Worm (Caenorhabditis elegans) whole organism, L2 larva: Measurements from ENCODE around the gene B0416.7.

ENCODE experiments used
- C34F6.9 ChIP-seq: fragments of 150-350 bp; optimal IDR thresholded peaks from 2 replicates; lab custom pipeline; 2014; ENCODE audit warnings: missing biosample characterization, missing genetic modification characterization
- F13H6.1 ChIP-seq: sonication (generic microtip); optimal IDR thresholded peaks from 2 replicates; lab custom pipeline; 2016; ENCODE audit warnings: missing genetic modification characterization, missing compliant biosample characterization
- R02D3.7 ChIP-seq: fragments of 150-350 bp; optimal IDR thresholded peaks from 2 replicates; lab custom pipeline; 2014; ENCODE audit warnings: missing biosample characterization, missing genetic modification characterization
- Y55F3AM.14 ChIP-seq: fragments of 200-800 bp; sonication (Bioruptor generic); optimal IDR thresholded peaks from 2 replicates; lab custom pipeline; 2018; ENCODE audit warnings: mild to moderate bottlenecking, missing genetic modification characterization, missing compliant biosample characterization
- ZK546.5 ChIP-seq: sonication (generic microtip); optimal IDR thresholded peaks from 2 replicates; lab custom pipeline; 2017; ENCODE audit warnings: missing biosample characterization, missing genetic modification characterization
- alr-1 ChIP-seq: fragments of 150-350 bp; optimal IDR thresholded peaks from 2 replicates; lab custom pipeline; 2014; ENCODE audit warnings: missing biosample characterization, missing genetic modification characterization
- aly-2 ChIP-seq: fragments of 150-350 bp; optimal IDR thresholded peaks from 2 replicates; lab custom pipeline; 2014; ENCODE audit warnings: missing biosample characterization, missing genetic modification characterization
- ama-1 ChIP-seq: fragments of 150-350 bp; optimal IDR thresholded peaks from 2 replicates; lab custom pipeline; 2018; ENCODE audit warnings: inconsistent platforms
- blmp-1 ChIP-seq: sonication (generic microtip); optimal IDR thresholded peaks from 2 replicates; lab custom pipeline; 2017; ENCODE audit warnings: missing genetic modification characterization, mild to moderate bottlenecking, missing compliant biosample characterization, antibody characterized with exemption, moderate library complexity; ENCODE audit not compliant: insufficient read depth
- ceh-16 ChIP-seq: fragments of 150-350 bp; optimal IDR thresholded peaks from 2 replicates; lab custom pipeline; 2014; ENCODE audit warnings: missing biosample characterization, missing genetic modification characterization
- crh-2 ChIP-seq: sonication (generic microtip); optimal IDR thresholded peaks from 2 replicates; lab custom pipeline; 2017; ENCODE audit warnings: missing biosample characterization, missing genetic modification characterization
- dmd-4 ChIP-seq: sonication (generic microtip); optimal IDR thresholded peaks from 2 replicates; lab custom pipeline; 2017; ENCODE audit warnings: missing biosample characterization, missing genetic modification characterization
- elt-1 ChIP-seq: fragments of 150-350 bp; optimal IDR thresholded peaks from 2 replicates; lab custom pipeline; 2014; ENCODE audit warnings: missing biosample characterization, missing genetic modification characterization
- elt-3 ChIP-seq: sonication (generic microtip); optimal IDR thresholded peaks from 2 replicates; lab custom pipeline; 2017; ENCODE audit warnings: missing biosample characterization, missing genetic modification characterization
- fos-1 ChIP-seq: fragments of 150-350 bp; optimal IDR thresholded peaks from 2 replicates; lab custom pipeline; 2014; ENCODE audit warnings: missing biosample characterization, missing genetic modification characterization
- gmeb-1 ChIP-seq: fragments of 150-350 bp; optimal IDR thresholded peaks from 2 replicates; lab custom pipeline; 2014; ENCODE audit warnings: missing biosample characterization, missing genetic modification characterization
- lin-11 ChIP-seq: fragments of 150-350 bp; sonication (generic microtip); optimal IDR thresholded peaks from 2 replicates; lab custom pipeline; 2014; ENCODE audit warnings: missing biosample characterization, missing genetic modification characterization, inconsistent platforms, mixed read lengths
- lin-13 ChIP-seq: fragments of 150-350 bp; optimal IDR thresholded peaks from 2 replicates; lab custom pipeline; 2014; ENCODE audit warnings: missing biosample characterization, missing genetic modification reagents, missing genetic modification characterization
- lin-39 ChIP-seq: fragments of 150-350 bp; optimal IDR thresholded peaks from 2 replicates; lab custom pipeline; 2014; ENCODE audit warnings: missing biosample characterization, missing genetic modification reagents, missing genetic modification characterization
- mab-5 ChIP-seq: fragments of 150-350 bp; optimal IDR thresholded peaks from 2 replicates; lab custom pipeline; 2014; ENCODE audit warnings: missing biosample characterization, missing genetic modification characterization
- mbf-1 ChIP-seq: sonication (generic microtip); optimal IDR thresholded peaks from 2 replicates; lab custom pipeline; 2017; ENCODE audit warnings: missing biosample characterization, missing genetic modification characterization
- mdl-1 ChIP-seq, 2 experiments: fragments of 150-350 bp in 1 of 2; sonication (generic microtip) in 1 of 2; optimal IDR thresholded peaks; 2 replicates each; lab custom pipeline; 2017; ENCODE audit warnings: missing biosample characterization in 2 of 2, missing genetic modification characterization in 2 of 2
- nhr-11 ChIP-seq: fragments of 150-350 bp; optimal IDR thresholded peaks from 2 replicates; lab custom pipeline; 2014; ENCODE audit warnings: missing biosample characterization, missing genetic modification characterization
- nhr-12 ChIP-seq: fragments of 150-350 bp; optimal IDR thresholded peaks from 2 replicates; lab custom pipeline; 2014; ENCODE audit warnings: missing biosample characterization, missing genetic modification characterization
- nhr-129 ChIP-seq: fragments of 150-350 bp; optimal IDR thresholded peaks from 2 replicates; lab custom pipeline; 2014; ENCODE audit warnings: missing biosample characterization, missing genetic modification characterization
- nhr-23 ChIP-seq: fragments of 150-350 bp; optimal IDR thresholded peaks from 2 replicates; lab custom pipeline; 2014; ENCODE audit warnings: missing biosample characterization, missing genetic modification reagents, missing genetic modification characterization
- nhr-237 ChIP-seq: fragments of 150-350 bp; optimal IDR thresholded peaks from 2 replicates; lab custom pipeline; 2014; ENCODE audit warnings: missing biosample characterization, missing genetic modification characterization
- nhr-25 ChIP-seq: fragments of 150-350 bp; sonication (generic microtip); optimal IDR thresholded peaks from 3 replicates; lab custom pipeline; 2014; ENCODE audit warnings: missing biosample characterization, missing genetic modification characterization
- nhr-6 ChIP-seq: fragments of 150-350 bp; optimal IDR thresholded peaks from 2 replicates; lab custom pipeline; 2014; ENCODE audit warnings: missing biosample characterization, missing genetic modification characterization
- peb-1 ChIP-seq: fragments of 150-350 bp; optimal IDR thresholded peaks from 2 replicates; lab custom pipeline; 2014; ENCODE audit warnings: missing biosample characterization, missing genetic modification characterization
- sem-4 ChIP-seq: fragments of 150-350 bp; optimal IDR thresholded peaks from 2 replicates; lab custom pipeline; 2014; ENCODE audit warnings: missing biosample characterization, missing genetic modification reagents, missing genetic modification characterization
- skn-1 ChIP-seq: sonication (generic microtip); optimal IDR thresholded peaks from 2 replicates; lab custom pipeline; 2017; ENCODE audit warnings: missing biosample characterization, missing genetic modification characterization
- sma-3 ChIP-seq: sonication (generic microtip); optimal IDR thresholded peaks from 2 replicates; lab custom pipeline; 2016; ENCODE audit warnings: missing genetic modification reagents, missing genetic modification characterization, missing compliant biosample characterization
- snpc-4 ChIP-seq: fragments of 150-350 bp; optimal IDR thresholded peaks from 2 replicates; lab custom pipeline; 2014; ENCODE audit warnings: missing biosample characterization, missing genetic modification characterization
- unc-39 ChIP-seq: fragments of 150-350 bp; optimal IDR thresholded peaks from 2 replicates; lab custom pipeline; 2014; ENCODE audit warnings: missing biosample characterization, missing genetic modification characterization
- unc-55 ChIP-seq: fragments of 150-350 bp; sonication (generic microtip); optimal IDR thresholded peaks from 3 replicates; lab custom pipeline; 2014; ENCODE audit warnings: missing biosample characterization, missing genetic modification reagents, missing genetic modification characterization
- unc-62 ChIP-seq: fragments of 150-350 bp; optimal IDR thresholded peaks from 2 replicates; lab custom pipeline; 2014; ENCODE audit warnings: missing biosample characterization, missing genetic modification reagents, missing genetic modification characterization
- zag-1 ChIP-seq: fragments of 150-350 bp; optimal IDR thresholded peaks from 2 replicates; lab custom pipeline; 2014; ENCODE audit warnings: missing biosample characterization, missing genetic modification characterization
- ztf-1 ChIP-seq: fragments of 200-800 bp; sonication (Bioruptor generic); conservative IDR thresholded peaks from 2 replicates; pipeline ENCODE4 v1.3.6; 2022; ENCODE audit warnings: missing genetic modification characterization, missing compliant biosample characterization
- ztf-11 ChIP-seq: sonication (generic microtip); optimal IDR thresholded peaks from 2 replicates; lab custom pipeline; 2017; ENCODE audit warnings: missing biosample characterization, missing genetic modification characterization
- ztf-4 ChIP-seq: fragments of 150-350 bp; optimal IDR thresholded peaks from 2 replicates; lab custom pipeline; 2014; ENCODE audit warnings: missing biosample characterization, missing genetic modification characterization

B0416.7 gene

DNA sequence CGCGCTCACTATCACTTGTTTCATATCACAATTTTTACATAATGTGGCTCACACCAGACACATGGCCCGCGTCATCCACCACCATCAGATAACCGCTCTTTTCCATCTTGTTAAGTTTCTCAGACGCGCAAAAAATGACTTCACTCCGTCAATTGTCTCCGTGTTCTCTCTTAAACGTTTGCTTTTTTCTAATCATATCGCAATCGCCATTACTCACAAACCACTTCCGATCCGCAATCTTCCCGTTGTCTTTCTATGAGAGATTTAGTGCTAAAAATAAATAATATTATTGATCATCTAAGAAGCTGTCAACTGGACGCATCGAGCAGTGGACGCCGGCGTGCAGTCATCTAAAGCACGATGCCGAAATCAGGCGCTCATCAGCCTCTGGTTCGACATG is 5.7 kb upstream of the B0416.7 start, which contains the start of gene tmc-2:
Gene tmc-2 (plus strand): TSS at position 301 of the 400 bp plus-strand sequence.
- TF ChIP-seq skn-1 (tag; lab: Kevin White, UChicago), result no peak
- no peak for TF ChIP-seq nhr-11
- TF ChIP-seq dmd-4 (tag; lab: Kevin White, UChicago), result no peak
- TF ChIP-seq gmeb-1 (tag; lab: Kevin White, UChicago), result no peak
- no peak for TF ChIP-seq unc-39

- TF ChIP-seq C34F6.9 (tag; lab: Kevin White, UChicago), result no peak
- TF ChIP-seq ztf-11 (tag; lab: Kevin White, UChicago), result no peak
- TF ChIP-seq skn-1 (tag; lab: Kevin White, UChicago), result no peak
- no peak for TF ChIP-seq elt-1 (tag; lab: Kevin White, UChicago)
- no peak for TF ChIP-seq ceh-16 (tag; lab: Kevin White, UChicago)
- no peak for TF ChIP-seq unc-62 (GFP tag; lab: Kevin White, UChicago)
- no peak for TF ChIP-seq R02D3.7
- TF ChIP-seq crh-2 (tag; lab: Kevin White, UChicago), result no peak
- TF ChIP-seq mbf-1 (tag; lab: Kevin White, UChicago), result no peak
- TF ChIP-seq ztf-1, result no peak
- TF ChIP-seq aly-2 (tag; lab: Kevin White, UChicago), result no peak
- no peak for TF ChIP-seq nhr-11
- no peak for TF ChIP-seq gmeb-1 (tag; lab: Kevin White, UChicago)
- no peak for TF ChIP-seq lin-39 (tag; lab: Kevin White, UChicago)
- no peak for TF ChIP-seq lin-13 (GFP tag; lab: Kevin White, UChicago)
- TF ChIP-seq peb-1 (tag; lab: Kevin White, UChicago), result no peak
- TF ChIP-seq, all 48 proteins: peak for 0
Observed at ce11 chrX:9302763-9303162, 5.0 kb upstream of the B0416.7 start.

ce11 chrX:9300379-9300778 is 2.6 kb upstream of the B0416.7 start:
- TF ChIP-seq nhr-129 (tag; lab: Kevin White, UChicago) (peak; percentile 21), nhr-11 (no peak)

DNA sequence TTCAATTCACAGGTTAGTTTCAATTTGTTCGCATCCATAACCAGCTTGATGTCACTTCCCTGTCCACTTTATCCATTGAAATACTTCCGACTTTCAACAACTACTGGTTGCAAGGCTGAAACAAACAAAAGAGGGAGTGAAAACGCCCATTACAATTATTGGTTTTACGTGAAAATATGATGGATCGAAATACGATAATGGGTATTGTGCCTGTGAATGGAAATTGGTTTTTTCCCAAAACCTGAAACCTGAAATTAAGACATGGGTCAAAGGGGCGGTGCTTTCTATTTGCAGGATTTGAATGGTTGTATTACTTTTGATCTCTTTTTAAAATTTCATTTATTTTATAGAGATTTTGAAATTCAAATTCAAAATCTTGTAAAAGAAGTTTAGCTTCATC is 1.1 kb upstream of the B0416.7 start, which contains the start of gene B0416.2:
Gene B0416.2 (plus strand): TSS at position 301 of the 400 bp plus-strand sequence.
- TF ChIP-seq unc-62 (GFP tag; lab: Kevin White, UChicago) (no peak), peb-1 (tag; lab: Kevin White, UChicago) (no peak), Y55F3AM.14 (GFP tag; lab: Kevin White, UChicago) (no peak), snpc-4 (tag; lab: Kevin White, UChicago) (no peak), alr-1 (tag; lab: Kevin White, UChicago) (no peak), lin-39 (tag; lab: Kevin White, UChicago) (no peak), mbf-1 (tag; lab: Kevin White, UChicago) (no peak), sma-3 (GFP tag; lab: Kevin White, UChicago) (no peak), unc-39 (no peak), nhr-23 (tag; lab: Kevin White, UChicago) (no peak), sem-4 (tag; lab: Kevin White, UChicago) (no peak), ama-1 (no peak), lin-11 (tag; lab: Kevin White, UChicago) (no peak), nhr-237 (tag; lab: Kevin White, UChicago) (no peak), ztf-1 (no peak), ZK546.5 (tag; lab: Kevin White, UChicago) (no peak), unc-55 (GFP tag; lab: Kevin White, UChicago) (no peak)

ce11 chrX:9296591-9296990 is 1.1 kb downstream of the B0416.7 start, which contains the start of gene gly-13:
Gene gly-13 (minus strand): TSS chrX:9296622.
- TF ChIP-seq mbf-1 (tag; lab: Kevin White, UChicago), result no peak
- no peak for TF ChIP-seq ztf-11 (tag; lab: Kevin White, UChicago)
- no peak for TF ChIP-seq ceh-16 (tag; lab: Kevin White, UChicago)
- TF ChIP-seq ztf-4 (tag; lab: Kevin White, UChicago), result peak; percentile 7
- no peak for TF ChIP-seq nhr-23 (tag; lab: Kevin White, UChicago)
- no peak for TF ChIP-seq zag-1 (tag; lab: Kevin White, UChicago)
- no peak for TF ChIP-seq elt-3
- no peak for TF ChIP-seq alr-1 (tag; lab: Kevin White, UChicago)
- no peak for TF ChIP-seq dmd-4 (tag; lab: Kevin White, UChicago)
- TF ChIP-seq nhr-12 (tag; lab: Kevin White, UChicago), result no peak
- TF ChIP-seq nhr-237 (tag; lab: Kevin White, UChicago), result no peak
- peak; percentile 35 for TF ChIP-seq nhr-25 (tag; lab: Kevin White, UChicago)
- no peak for TF ChIP-seq mab-5 (tag; lab: Kevin White, UChicago)
- TF ChIP-seq nhr-11, result no peak
- peak; percentile 51 for TF ChIP-seq nhr-129 (tag; lab: Kevin White, UChicago)
- no peak for TF ChIP-seq lin-39 (tag; lab: Kevin White, UChicago)
- no peak for TF ChIP-seq nhr-6 (tag; lab: Kevin White, UChicago)
- TF ChIP-seq crh-2 (tag; lab: Kevin White, UChicago), result peak; percentile 32
- no peak for TF ChIP-seq sma-3 (GFP tag; lab: Kevin White, UChicago)
- TF ChIP-seq snpc-4 (tag; lab: Kevin White, UChicago), result no peak
- peak; percentile 38 for TF ChIP-seq F13H6.1 (tag; lab: Kevin White, UChicago)
- no peak for TF ChIP-seq peb-1 (tag; lab: Kevin White, UChicago)
- no peak for TF ChIP-seq skn-1 (tag; lab: Kevin White, UChicago)
- no peak for TF ChIP-seq blmp-1
- TF ChIP-seq unc-39, result no peak
- TF ChIP-seq ZK546.5 (tag; lab: Kevin White, UChicago), result no peak
- no peak for TF ChIP-seq mdl-1 (tag; optimal IDR thresholded peaks at IDR 0.05; lab: Kevin White, UChicago)
- no peak for TF ChIP-seq R02D3.7
- no peak for TF ChIP-seq gmeb-1 (tag; lab: Kevin White, UChicago)
- peak; percentile 45 for TF ChIP-seq sem-4 (tag; lab: Kevin White, UChicago)
- TF ChIP-seq fos-1 (tag; lab: Kevin White, UChicago), result peak; percentile 2
- TF ChIP-seq aly-2 (tag; lab: Kevin White, UChicago), result no peak
- TF ChIP-seq unc-55 (GFP tag; lab: Kevin White, UChicago), result no peak
- TF ChIP-seq C34F6.9 (tag; lab: Kevin White, UChicago), result no peak
